Worm (Caenorhabditis elegans) whole organism, early embryonic: Measurements from ENCODE around the gene R07C3.3.

Experiments
- ama-1 ChIP-seq: fragments of 150-350 bp; optimal IDR thresholded peaks from 2 replicates; lab custom pipeline; 2014
- ceh-13 ChIP-seq: fragments of 200-800 bp; sonication (Bioruptor generic); optimal IDR thresholded peaks from 2 replicates; lab custom pipeline; 2018; ENCODE audit warnings: mild to moderate bottlenecking, missing genetic modification characterization, missing compliant biosample characterization
- ceh-36 ChIP-seq: sonication (generic microtip); optimal IDR thresholded peaks from 2 replicates; lab custom pipeline; 2016; ENCODE audit warnings: missing genetic modification characterization, inconsistent platforms, missing compliant biosample characterization
- ets-7 ChIP-seq: sonication (generic microtip); optimal IDR thresholded peaks from 2 replicates; lab custom pipeline; 2016; ENCODE audit warnings: missing genotype, missing genetic modification characterization, missing compliant biosample characterization
- hmbx-1 ChIP-seq: sonication (generic microtip); optimal IDR thresholded peaks from 2 replicates; lab custom pipeline; 2016; ENCODE audit warnings: mild to moderate bottlenecking, missing genetic modification characterization, missing compliant biosample characterization
- pes-1 ChIP-seq: fragments of 200-800 bp; sonication (Bioruptor generic); IDR thresholded peaks from 2 replicates; pipeline ENCODE4 v1.3.6; 2022; ENCODE audit warnings: missing genetic modification reagents, missing genetic modification characterization, missing compliant biosample characterization
- tbx-11 ChIP-seq: fragments of 200-800 bp; sonication (Bioruptor generic); IDR thresholded peaks from 2 replicates; pipeline ENCODE4 v1.3.6; 2022; ENCODE audit warnings: missing genetic modification characterization, missing compliant biosample characterization
- tra-4 ChIP-seq: sonication (generic microtip); optimal IDR thresholded peaks from 2 replicates; lab custom pipeline; 2017; ENCODE audit warnings: missing genetic modification characterization, missing compliant biosample characterization

DNA sequence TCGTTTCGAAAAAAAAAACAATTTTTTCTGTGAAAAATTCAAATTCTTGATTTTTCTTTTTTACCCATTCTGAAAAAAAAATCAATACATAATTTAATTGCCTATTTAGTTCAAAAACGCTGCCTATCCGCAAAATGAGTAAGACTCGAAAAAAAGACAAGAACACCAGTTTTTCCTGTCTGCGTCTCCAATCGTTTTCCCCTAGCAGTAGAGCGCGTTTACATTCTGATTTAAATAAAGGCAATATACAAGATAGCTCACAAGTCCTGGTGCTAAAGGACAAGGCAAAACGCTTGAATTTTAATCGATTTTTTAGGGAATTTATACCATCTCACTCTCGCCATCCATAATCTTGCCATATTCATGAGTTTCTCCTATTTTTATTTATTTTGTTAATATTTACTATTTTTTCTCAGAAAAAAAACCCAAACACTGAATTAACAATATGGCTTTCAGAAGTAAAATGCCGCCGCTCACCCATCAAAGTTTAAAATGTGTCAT is 25.4 kb upstream of the R07C3.3 start, which contains the start of gene fbxc-33:
- TF ChIP-seq tbx-11 (GFP tag; lab: Robert Waterston, UW) (no peak), pes-1 (GFP tag; lab: Robert Waterston, UW) (no peak), ama-1 (no peak), tra-4 (tag; lab: Kevin White, UChicago) (no peak), ceh-13 (GFP tag; lab: Kevin White, UChicago) (no peak), ets-7 (tag; lab: Kevin White, UChicago) (no peak), hmbx-1 (tag; lab: Kevin White, UChicago) (no peak), ceh-36 (tag; lab: Kevin White, UChicago) (no peak)
